Worm (Caenorhabditis elegans): ENCODE results near the gene aat-8.

DNA sequence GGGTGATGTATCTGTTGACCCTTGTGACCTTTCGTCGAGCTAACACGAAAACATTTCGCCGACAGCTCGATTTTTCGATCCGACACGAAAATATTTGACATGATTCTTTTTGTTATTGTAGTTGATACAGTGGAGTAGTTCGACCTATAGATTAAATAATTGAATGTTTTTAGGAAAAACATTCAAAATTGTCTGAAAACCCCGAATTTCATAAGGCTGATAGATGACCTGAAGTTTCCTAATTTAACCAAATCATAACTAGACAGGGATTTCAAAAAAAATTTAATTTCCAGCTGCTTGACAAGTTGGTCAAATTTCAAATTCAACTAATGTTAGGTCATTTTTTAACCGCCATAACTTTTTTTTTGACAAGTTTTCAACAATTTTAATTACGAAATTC, 29.8 kb downstream of the aat-8 start, which contains the start of gene cal-3:
- no peak for TF ChIP-seq ama-1 (optimal IDR thresholded peaks at IDR 0.05)
- TF ChIP-seq tbx-37 (GFP tag; conservative IDR thresholded peaks at IDR 0.05) = no peak
- TF ChIP-seq sea-1 (GFP tag; conservative IDR thresholded peaks at IDR 0.05) = no peak
- no peak for TF ChIP-seq B0310.2 (tag; optimal IDR thresholded peaks at IDR 0.05)
- no peak for TF ChIP-seq hmbx-1 (tag; optimal IDR thresholded peaks at IDR 0.05)

Measured in whole organism, early embryonic.